Fruit fly (Drosophila melanogaster): ENCODE data around the gene otu.

The otu gene

DNA sequence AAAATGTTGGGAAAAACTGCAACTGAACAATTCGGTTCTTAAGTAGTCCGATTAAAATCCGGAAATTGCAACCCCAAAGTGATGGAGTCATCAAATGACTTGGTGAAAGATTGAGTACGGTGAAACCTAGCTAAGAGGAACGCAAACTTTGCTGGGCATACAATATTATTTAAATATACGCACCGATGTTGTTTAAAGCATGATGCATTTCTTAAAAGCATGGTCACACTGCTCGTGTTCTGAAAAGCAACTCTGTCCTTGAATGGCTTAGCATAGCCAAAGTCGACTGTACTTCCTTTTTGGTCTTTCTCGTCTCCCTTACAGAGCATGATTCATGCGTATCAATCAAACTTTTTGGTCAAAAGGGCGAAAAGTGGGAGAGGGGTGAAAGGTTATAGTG, 47.3 kb upstream of the otu start (continued):
- TF ChIP-seq sug (tag; optimal IDR thresholded peaks at IDR 0.05): no peak
- no peak for TF ChIP-seq CG11085 (GFP tag; IDR thresholded peaks at IDR 0.05)
- TF ChIP-seq ewg (GFP tag; optimal IDR thresholded peaks at IDR 0.05): no peak
- no peak for TF ChIP-seq Hmr (GFP tag; optimal IDR thresholded peaks at IDR 0.05)
- TF ChIP-seq CG6683 (GFP tag; optimal IDR thresholded peaks at IDR 0.05): no peak
- TF ChIP-seq CG30020 (tag; optimal IDR thresholded peaks at IDR 0.05): no peak
- no peak for TF ChIP-seq lov (optimal IDR thresholded peaks at IDR 0.05)
- no peak for TF ChIP-seq lov (GFP tag; IDR thresholded peaks at IDR 0.05)
- no peak for TF ChIP-seq CG42726 (GFP tag; IDR thresholded peaks at IDR 0.05; ENCODE audit: partially characterized antibody)
- no peak for TF ChIP-seq fru (optimal IDR thresholded peaks at IDR 0.05)
- TF ChIP-seq CG1024 (GFP tag; IDR thresholded peaks at IDR 0.05): no peak
- no peak for TF ChIP-seq otp (GFP tag; IDR thresholded peaks at IDR 0.05)
- TF ChIP-seq NfI (GFP tag; optimal IDR thresholded peaks at IDR 0.05): peak; percentile 15
- TF ChIP-seq Dad (GFP tag; optimal IDR thresholded peaks at IDR 0.05): no peak
- no peak for TF ChIP-seq CG10431 (GFP tag; optimal IDR thresholded peaks at IDR 0.05)
- TF ChIP-seq cato (GFP tag; optimal IDR thresholded peaks at IDR 0.05; ENCODE audit: borderline replicate concordance): no peak
- no peak for TF ChIP-seq cad (GFP tag; optimal IDR thresholded peaks at IDR 0.05)
- no peak for TF ChIP-seq CG3838 (GFP tag; optimal IDR thresholded peaks at IDR 0.05)
- TF ChIP-seq CG13296 (GFP tag; optimal IDR thresholded peaks at IDR 0.05): no peak
- no peak for TF ChIP-seq sc (optimal IDR thresholded peaks at IDR 0.05)
- TF ChIP-seq sc (GFP tag; optimal IDR thresholded peaks at IDR 0.05): no peak
- peak; percentile 14 for TF ChIP-seq BtbVII (GFP tag; optimal IDR thresholded peaks at IDR 0.05)
- TF ChIP-seq CG3281 (GFP tag; optimal IDR thresholded peaks at IDR 0.05): no peak
- TF ChIP-seq tap (tag; optimal IDR thresholded peaks at IDR 0.05): no peak
- no peak for TF ChIP-seq Atf3 (GFP tag; optimal IDR thresholded peaks at IDR 0.05)
- TF ChIP-seq so (GFP tag; IDR thresholded peaks at IDR 0.05): no peak
- TF ChIP-seq CG15073 (GFP tag; optimal IDR thresholded peaks at IDR 0.05): no peak
- TF ChIP-seq CG10462 (GFP tag; optimal IDR thresholded peaks at IDR 0.05): no peak
- TF ChIP-seq CG32532 (GFP tag; IDR thresholded peaks at IDR 0.05): peak; percentile 60; the same call in 1 of the 2 replicates
- 0 out of 3 replicates have a peak, but pooled peaks have one; percentile 47 for TF ChIP-seq gce (GFP tag; IDR thresholded peaks at IDR 0.05)
- no peak for TF ChIP-seq sr (GFP tag; IDR thresholded peaks at IDR 0.05)
- peak; percentile 49; the same call in 1 of the 2 replicates for TF ChIP-seq H2.0 (GFP tag; IDR thresholded peaks at IDR 0.05)
- TF ChIP-seq CG16779 (GFP tag; IDR thresholded peaks at IDR 0.05): no peak
- TF ChIP-seq CG10565 (GFP tag; optimal IDR thresholded peaks at IDR 0.05): no peak
- TF ChIP-seq CG12391 (tag; optimal IDR thresholded peaks at IDR 0.05): peak; percentile 4
- peak; percentile 50; the same call in 1 of the 2 replicates for TF ChIP-seq vvl (GFP tag; IDR thresholded peaks at IDR 0.05)
- no peak for TF ChIP-seq Oaz (GFP tag; IDR thresholded peaks at IDR 0.05)
- no peak for TF ChIP-seq luna (GFP tag; optimal IDR thresholded peaks at IDR 0.05)
- TF ChIP-seq Drgx (GFP tag; IDR thresholded peaks at IDR 0.05): no peak
- no peak for TF ChIP-seq tin (GFP tag; optimal IDR thresholded peaks at IDR 0.05)
- no peak for TF ChIP-seq CG3726 (GFP tag; IDR thresholded peaks at IDR 0.05)
- peak; percentile 31 for TF ChIP-seq bab2 (GFP tag; optimal IDR thresholded peaks at IDR 0.05)
- TF ChIP-seq Neu2 (GFP tag; optimal IDR thresholded peaks at IDR 0.05; ENCODE audit: borderline replicate concordance): no peak
- no peak for TF ChIP-seq tll (GFP tag; optimal IDR thresholded peaks at IDR 0.05)
- peak; percentile 5 for TF ChIP-seq CG4707 (GFP tag; optimal IDR thresholded peaks at IDR 0.05)
- TF ChIP-seq unpg (GFP tag; optimal IDR thresholded peaks at IDR 0.05): peak; percentile 10
- TF ChIP-seq odd (GFP tag; optimal IDR thresholded peaks at IDR 0.05): no peak
- no peak for TF ChIP-seq Nf-YC (tag; optimal IDR thresholded peaks at IDR 0.05)
- no peak for TF ChIP-seq CG4328 (GFP tag; optimal IDR thresholded peaks at IDR 0.05)
- TF ChIP-seq CG9215 (GFP tag; IDR thresholded peaks at IDR 0.05): 0 out of 2 replicates have a peak, but pooled peaks have one; percentile 11
- TF ChIP-seq CG32767 (GFP tag; IDR thresholded peaks at IDR 0.05): no peak
- peak; percentile 27 to 41 for TF ChIP-seq dpn (GFP tag; optimal IDR thresholded peaks at IDR 0.05)
- TF ChIP-seq eyg (GFP tag; optimal IDR thresholded peaks at IDR 0.05): no peak
